Worm (Caenorhabditis elegans): ENCODE measurements around the gene C10C5.3.

C10C5.3 gene

ce11 chrIV:9378272-9378671, 3.6 kb downstream of the C10C5.3 start, which contains the start of gene C10C5.4:
C10C5.4 (plus strand) TSS chrIV:9378552.
- TF ChIP-seq odd-2 (tag; optimal IDR thresholded peaks at IDR 0.05) = no peak
- no peak for TF ChIP-seq ztf-16 (tag; optimal IDR thresholded peaks at IDR 0.05)
- no peak for TF ChIP-seq unc-55 (GFP tag; optimal IDR thresholded peaks at IDR 0.05)

ce11 chrIV:9381136-9381535, 6.5 kb downstream of the C10C5.3 start, which contains the start of gene C10C5.5:
C10C5.5 (plus strand) TSS chrIV:9381436.
- TF ChIP-seq che-1 (tag; optimal IDR thresholded peaks at IDR 0.05) (no peak), elt-2 (tag; optimal IDR thresholded peaks at IDR 0.05) (peak; percentile 23)

- no peak for TF ChIP-seq ceh-30 (tag; optimal IDR thresholded peaks at IDR 0.05)
- TF ChIP-seq ceh-18 (tag; optimal IDR thresholded peaks at IDR 0.05) = no peak
- TF ChIP-seq C38D4.7 (GFP tag; optimal IDR thresholded peaks at IDR 0.05) = no peak
Observed at ce11 chrIV:9384826-9385225, 10.2 kb downstream of the C10C5.3 start, which contains the start of gene C10C5.7. C10C5.7 (plus strand) TSS chrIV:9385126.

ce11 chrIV:9386038-9386437, 11.4 kb downstream of the C10C5.3 start, which contains the start of gene daf-15:
daf-15 (plus strand) TSS chrIV:9386208.
- TF ChIP-seq pax-1 (tag; optimal IDR thresholded peaks at IDR 0.05) (no peak), pros-1 (tag; optimal IDR thresholded peaks at IDR 0.05) (no peak), ceh-6 (GFP tag; optimal IDR thresholded peaks at IDR 0.05) (no peak), unc-3 (GFP tag; conservative IDR thresholded peaks at IDR 0.05) (no peak), unc-3 (tag; optimal IDR thresholded peaks at IDR 0.05) (no peak), hlh-30 (tag; optimal IDR thresholded peaks at IDR 0.05; ENCODE audit: insufficient read depth) (peak; percentile 62), pat-9 (tag; optimal IDR thresholded peaks at IDR 0.05) (no peak), nfya-1 (tag; optimal IDR thresholded peaks at IDR 0.05) (peak; percentile 13), Y22D7AL.16 (tag; optimal IDR thresholded peaks at IDR 0.05) (no peak), ceh-14 (tag; optimal IDR thresholded peaks at IDR 0.05) (no peak), sox-4 (tag; optimal IDR thresholded peaks at IDR 0.05) (no peak), hlh-8 (tag; optimal IDR thresholded peaks at IDR 0.05) (no peak), fkh-6 (tag; optimal IDR thresholded peaks at IDR 0.05) (no peak), zip-5 (tag; optimal IDR thresholded peaks at IDR 0.05) (no peak), unc-42 (tag; optimal IDR thresholded peaks at IDR 0.05) (peak; percentile 51), ceh-48 (tag; optimal IDR thresholded peaks at IDR 0.05) (no peak)

- TF ChIP-seq K09A11.1 (tag; optimal IDR thresholded peaks at IDR 0.05; ENCODE audit: insufficient read depth) (no peak), fkh-10 (GFP tag; optimal IDR thresholded peaks at IDR 0.05) (no peak)
Observed at ce11 chrIV:9396118-9396517, 21.5 kb downstream of the C10C5.3 start, which contains the start of gene col-121. col-121 (minus strand) TSS chrIV:9396218.

ce11 chrIV:9397278-9397677, 22.6 kb downstream of the C10C5.3 start, which contains the start of gene F56D5.3:
F56D5.3 (plus strand) TSS chrIV:9397578.
- no peak for TF ChIP-seq K09A11.1 (tag; optimal IDR thresholded peaks at IDR 0.05; ENCODE audit: insufficient read depth)
- no peak for TF ChIP-seq fkh-6 (tag; optimal IDR thresholded peaks at IDR 0.05)
- TF ChIP-seq ceh-14 (tag; optimal IDR thresholded peaks at IDR 0.05) = no peak
- TF ChIP-seq hlh-30 (tag; optimal IDR thresholded peaks at IDR 0.05; ENCODE audit: insufficient read depth) = no peak
- no peak for TF ChIP-seq gmeb-2 (tag; optimal IDR thresholded peaks at IDR 0.05)
- no peak for TF ChIP-seq ceh-18 (tag; optimal IDR thresholded peaks at IDR 0.05)

- TF ChIP-seq hlh-8 (tag; optimal IDR thresholded peaks at IDR 0.05) (no peak), pax-1 (tag; optimal IDR thresholded peaks at IDR 0.05) (no peak), pag-3 (tag; optimal IDR thresholded peaks at IDR 0.05; ENCODE audit: borderline replicate concordance) (no peak)
Observed at ce11 chrIV:9398512-9398911, 23.9 kb downstream of the C10C5.3 start, which contains the start of gene F56D5.2. F56D5.2 (minus strand) TSS chrIV:9398612.
